Worm (Caenorhabditis elegans) whole organism, L1 larva: Measurements from ENCODE around the gene srd-35.

Experiments used
- ama-1 ChIP-seq: fragments of 150-350 bp; optimal IDR thresholded peaks from 2 replicates; lab custom pipeline; 2014
- ceh-8 ChIP-seq: fragments of 200-800 bp; sonication (Bioruptor generic); optimal IDR thresholded peaks from 2 replicates; lab custom pipeline; 2018; ENCODE audit warnings: mild to moderate bottlenecking, missing genetic modification characterization, moderate library complexity, missing compliant biosample characterization
- egl-13 ChIP-seq: sonication (generic microtip); optimal IDR thresholded peaks from 2 replicates; lab custom pipeline; 2016; ENCODE audit warnings: missing genotype, missing genetic modification reagents, missing genetic modification characterization, missing compliant biosample characterization
- egl-27 ChIP-seq, 2 experiments: fragments of 150-350 bp in 1 of 2; sonication (generic microtip); optimal IDR thresholded peaks; 3 replicates each; lab custom pipeline; 2017 to 2018; ENCODE audit warnings: missing biosample characterization in 2 of 2, missing genetic modification characterization in 2 of 2, missing genetic modification reagents in 2 of 2
- fos-1 ChIP-seq: fragments of 150-350 bp; optimal IDR thresholded peaks from 2 replicates; lab custom pipeline; 2014; ENCODE audit warnings: missing biosample characterization, missing genetic modification characterization
- mab-9 ChIP-seq: fragments of 200-800 bp; sonication (Bioruptor generic); IDR thresholded peaks from 2 replicates; pipeline ENCODE4 v1.3.6; 2022; ENCODE audit warnings: missing genetic modification reagents, missing genetic modification characterization, missing compliant biosample characterization
- nhr-77 ChIP-seq: fragments of 150-350 bp; optimal IDR thresholded peaks from 2 replicates; lab custom pipeline; 2014; ENCODE audit warnings: missing biosample characterization, missing genetic modification characterization
- rnt-1 ChIP-seq: sonication (generic microtip); optimal IDR thresholded peaks from 2 replicates; lab custom pipeline; 2016; ENCODE audit warnings: mild to moderate bottlenecking, missing genetic modification characterization, moderate library complexity, missing compliant biosample characterization
- snu-23 ChIP-seq: sonication (generic microtip); optimal IDR thresholded peaks from 2 replicates; lab custom pipeline; 2016; ENCODE audit warnings: missing genetic modification characterization, missing compliant biosample characterization
- tbx-2 ChIP-seq: sonication (generic microtip); optimal IDR thresholded peaks from 2 replicates; lab custom pipeline; 2016; ENCODE audit warnings: missing genetic modification characterization, missing compliant biosample characterization
- unc-130 ChIP-seq: fragments of 150-350 bp; optimal IDR thresholded peaks from 2 replicates; lab custom pipeline; 2017; ENCODE audit warnings: missing biosample characterization, missing genetic modification characterization, inconsistent platforms

DNA sequence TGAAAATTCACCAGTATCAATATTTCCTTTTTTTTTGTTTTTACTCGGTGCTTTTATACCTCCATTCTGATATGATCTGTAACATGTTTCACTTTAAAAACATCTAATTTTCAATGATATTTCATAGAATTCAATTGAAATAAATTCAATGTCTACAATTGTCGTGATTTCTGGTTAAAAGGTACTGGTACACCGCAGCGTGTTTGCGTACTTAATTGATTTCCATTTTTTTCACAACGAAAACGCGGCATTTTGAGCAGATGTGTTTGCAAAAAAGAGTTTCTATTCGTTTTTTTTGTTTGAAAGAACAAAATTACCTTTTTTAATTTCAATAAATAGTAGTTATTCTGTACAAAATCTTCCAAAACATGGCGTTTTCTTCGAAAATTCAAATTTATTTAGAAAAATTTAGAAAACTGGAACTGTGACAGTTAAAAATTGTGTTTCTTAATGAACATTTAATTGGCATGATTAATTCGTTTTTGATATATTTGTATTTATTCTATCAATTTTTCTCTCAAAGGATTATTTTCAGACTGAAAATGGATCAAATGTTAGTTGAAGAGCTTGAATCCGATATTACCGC lies 6.5 kb downstream of the srd-35 start, which contains the start of gene pnn-1:
- TF ChIP-seq mab-9, result no peak
- no peak for TF ChIP-seq ceh-8 (GFP tag; lab: Kevin White, UChicago)
- TF ChIP-seq rnt-1, result no peak
- no peak for TF ChIP-seq egl-27 (tag; optimal IDR thresholded peaks at IDR 0.05; lab: Kevin White, UChicago)
- no peak for TF ChIP-seq unc-130 (tag; lab: Kevin White, UChicago)
- no peak for TF ChIP-seq fos-1 (tag; lab: Kevin White, UChicago)
- no peak for TF ChIP-seq ama-1 (lab: Kevin White, UChicago)
- peak; percentile 45 for TF ChIP-seq snu-23 (GFP tag; lab: Kevin White, UChicago)
- no peak for TF ChIP-seq egl-13
- TF ChIP-seq tbx-2 (tag; lab: Kevin White, UChicago), result peak; percentile 12
- TF ChIP-seq nhr-77 (tag; lab: Kevin White, UChicago), result no peak
